Worm (Caenorhabditis elegans) whole organism, mixed stage, embryonic: ENCODE results near the gene lnp-1.

Source experiments
- M03D4.4 ChIP-seq: sonication (generic microtip); optimal IDR thresholded peaks from 2 replicates; lab custom pipeline; 2017; ENCODE audit warnings: mild to moderate bottlenecking, missing genetic modification characterization, missing compliant biosample characterization
- blmp-1 ChIP-seq: fragments of 150-350 bp; optimal IDR thresholded peaks from 2 replicates; lab custom pipeline; 2014; ENCODE audit warnings: missing biosample characterization, missing genetic modification characterization
- ces-1 ChIP-seq: fragments of 150-350 bp; optimal IDR thresholded peaks from 2 replicates; lab custom pipeline; 2014; ENCODE audit warnings: missing biosample characterization, missing genetic modification reagents, missing genetic modification characterization
- cnd-1 ChIP-seq: fragments of 200-800 bp; sonication (Bioruptor generic); optimal IDR thresholded peaks from 2 replicates; lab custom pipeline; 2018; ENCODE audit warnings: mild to moderate bottlenecking, missing genetic modification characterization, missing compliant biosample characterization
- elt-1 ChIP-seq: sonication (generic microtip); optimal IDR thresholded peaks from 2 replicates; lab custom pipeline; 2017; ENCODE audit warnings: missing genetic modification characterization, mild to moderate bottlenecking, missing compliant biosample characterization, antibody characterized with exemption, moderate library complexity, borderline replicate concordance; ENCODE audit not compliant: insufficient read depth
- ham-2 ChIP-seq: fragments of 200-800 bp; sonication (Bioruptor generic); optimal IDR thresholded peaks from 2 replicates; lab custom pipeline; 2018; ENCODE audit warnings: mild to moderate bottlenecking, missing genetic modification characterization, missing compliant biosample characterization
- lin-13 ChIP-seq: fragments of 150-350 bp; optimal IDR thresholded peaks from 2 replicates; lab custom pipeline; 2014; ENCODE audit warnings: missing biosample characterization, missing genetic modification characterization
- lsy-2 ChIP-seq: fragments of 150-350 bp; optimal IDR thresholded peaks from 2 replicates; lab custom pipeline; 2014; ENCODE audit warnings: missing biosample characterization, missing genetic modification characterization
- mab-5 ChIP-seq: fragments of 150-350 bp; optimal IDR thresholded peaks from 2 replicates; lab custom pipeline; 2014; ENCODE audit warnings: missing biosample characterization, missing genetic modification characterization
- nhr-12 ChIP-seq: fragments of 150-350 bp; optimal IDR thresholded peaks from 2 replicates; lab custom pipeline; 2014; ENCODE audit warnings: missing biosample characterization, missing genetic modification characterization
- nhr-28 ChIP-seq: fragments of 150-350 bp; optimal IDR thresholded peaks from 2 replicates; lab custom pipeline; 2014; ENCODE audit warnings: missing biosample characterization, missing genetic modification characterization
- snpc-4 ChIP-seq: fragments of 150-350 bp; optimal IDR thresholded peaks from 2 replicates; lab custom pipeline; 2014; ENCODE audit warnings: missing biosample characterization, missing genetic modification characterization

ce11 chrX:4556028-4556427 lies 32.5 kb upstream of the lnp-1 start:
- TF ChIP-seq blmp-1 (tag; lab: Kevin White, UChicago) (no peak), mab-5 (no peak), nhr-28 (tag; lab: Kevin White, UChicago) (no peak), ham-2 (peak; percentile 93), M03D4.4 (tag; lab: Kevin White, UChicago) (no peak), nhr-12 (tag; lab: Kevin White, UChicago) (no peak), lsy-2 (tag; lab: Kevin White, UChicago) (no peak), lin-13 (tag; lab: Kevin White, UChicago) (no peak), ces-1 (GFP tag; lab: Kevin White, UChicago) (no peak), elt-1 (tag; lab: Kevin White, UChicago) (no peak), snpc-4 (tag; lab: Kevin White, UChicago) (no peak), cnd-1 (no peak)
